Worm (Caenorhabditis elegans): ENCODE measurements around the gene col-20.

Gene col-20

ce11 chrII:4871834-4872233 is 1.2 kb upstream of the col-20 start:
- TF ChIP-seq zfp-3 (GFP tag; conservative IDR thresholded peaks at IDR 0.05) (no peak), ceh-82 (tag; optimal IDR thresholded peaks at IDR 0.05) (peak; percentile 20)

ce11 chrII:4869793-4870343 is 723 bp downstream of the col-20 start:
- no peak for TF ChIP-seq mdl-1 (tag; optimal IDR thresholded peaks at IDR 0.05)
- no peak for TF ChIP-seq lin-38 (GFP tag; IDR thresholded peaks at IDR 0.05)
- no peak for TF ChIP-seq nhr-41 (GFP tag; IDR thresholded peaks at IDR 0.05)
- 0 out of 2 replicates have a peak, but pooled peaks have one; percentile 33 for TF ChIP-seq egl-43 (GFP tag; IDR thresholded peaks at IDR 0.05)
- TF ChIP-seq zip-2 (tag; optimal IDR thresholded peaks at IDR 0.05), result no peak
- TF ChIP-seq unc-62 (GFP tag; optimal IDR thresholded peaks at IDR 0.05 in 1 of 2), result no peak
- TF ChIP-seq unc-62 (tag; optimal IDR thresholded peaks at IDR 0.05), result no peak
- TF ChIP-seq pha-4 (GFP tag; IDR thresholded peaks at IDR 0.05), result no peak; the same call in 1 of the 2 replicates
- TF ChIP-seq pha-4 (tag; optimal IDR thresholded peaks at IDR 0.05), result no peak
- TF ChIP-seq nhr-48 (tag; optimal IDR thresholded peaks at IDR 0.05), result no peak
- no peak for TF ChIP-seq nhr-11 (tag; optimal IDR thresholded peaks at IDR 0.05)
- peak; percentile 2; the same call in 1 of the 2 replicates for TF ChIP-seq madf-9 (GFP tag; conservative IDR thresholded peaks at IDR 0.05)
- peak; percentile 7 for TF ChIP-seq aha-1 (tag)
- TF ChIP-seq dmd-6 (GFP tag; IDR thresholded peaks at IDR 0.05), result no peak
- no peak for TF ChIP-seq skn-1 (tag; optimal IDR thresholded peaks at IDR 0.05)
- TF ChIP-seq lir-3 (tag; optimal IDR thresholded peaks at IDR 0.05), result no peak
- no peak for TF ChIP-seq ztf-11 (tag; optimal IDR thresholded peaks at IDR 0.05)
- TF ChIP-seq zfp-2 (tag; optimal IDR thresholded peaks at IDR 0.05), result no peak
- no peak for TF ChIP-seq hmg-1.1 (GFP tag; IDR thresholded peaks at IDR 0.05)
- TF ChIP-seq tra-1 (GFP tag; IDR thresholded peaks at IDR 0.05), result no peak
- TF ChIP-seq zag-1 (tag; optimal IDR thresholded peaks at IDR 0.05), result no peak
- TF ChIP-seq ctbp-1 (GFP tag; IDR thresholded peaks at IDR 0.05), result 0 out of 2 replicates have a peak, but pooled peaks have one; percentile 29
- TF ChIP-seq jun-1 (tag; optimal IDR thresholded peaks at IDR 0.05), result no peak
- TF ChIP-seq F49E8.2 (tag; optimal IDR thresholded peaks at IDR 0.05; ENCODE audit: borderline replicate concordance), result no peak
- no peak for TF ChIP-seq nhr-28 (tag; optimal IDR thresholded peaks at IDR 0.05)
- no peak for TF ChIP-seq lin-29 (GFP tag; IDR thresholded peaks at IDR 0.05)
- TF ChIP-seq R02D3.7 (tag; optimal IDR thresholded peaks at IDR 0.05), result no peak
- no peak for TF ChIP-seq ama-1 (optimal IDR thresholded peaks at IDR 0.05)
- no peak for TF ChIP-seq snpc-1.2 (GFP tag; IDR thresholded peaks at IDR 0.05)
- TF ChIP-seq lin-39 (tag; optimal IDR thresholded peaks at IDR 0.05), result no peak
- TF ChIP-seq set-16 (GFP tag; IDR thresholded peaks at IDR 0.05), result peak; percentile 98
- no peak for TF ChIP-seq F37D6.2 (tag; optimal IDR thresholded peaks at IDR 0.05)
- TF ChIP-seq unc-130 (GFP tag; optimal IDR thresholded peaks at IDR 0.05), result no peak
- no peak for TF ChIP-seq hlh-30 (tag; optimal IDR thresholded peaks at IDR 0.05; ENCODE audit: insufficient read depth)
- no peak for TF ChIP-seq nhr-102 (tag; optimal IDR thresholded peaks at IDR 0.05)
- no peak for TF ChIP-seq aly-2 (tag; optimal IDR thresholded peaks at IDR 0.05)
- TF ChIP-seq dve-1 (tag; optimal IDR thresholded peaks at IDR 0.05; ENCODE audit: insufficient read depth), result no peak
- no peak for TF ChIP-seq ceh-44 (GFP tag; IDR thresholded peaks at IDR 0.05)
- TF ChIP-seq snpc-4 (tag; optimal IDR thresholded peaks at IDR 0.05), result no peak

DNA sequence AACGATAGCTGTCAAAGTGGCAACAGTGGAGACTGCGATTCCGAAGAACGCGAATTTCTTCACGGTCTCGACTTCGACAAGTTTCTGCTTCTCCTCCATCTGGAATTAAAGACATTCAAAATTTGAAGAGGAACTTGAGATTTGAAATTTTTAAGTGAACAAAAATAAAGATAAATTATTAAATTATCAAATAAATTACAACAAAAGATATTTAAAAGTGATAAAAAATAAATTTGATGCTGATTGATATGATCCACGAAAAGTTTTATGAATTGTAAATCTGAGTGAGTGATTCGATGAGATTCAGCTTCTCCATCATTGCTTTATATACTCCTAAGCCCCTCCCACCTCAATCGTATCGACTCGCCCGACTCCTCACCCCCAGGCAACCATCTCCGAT is 3.1 kb downstream of the col-20 start, which contains the start of gene col-17:
col-17 (minus strand) TSS at position 101 of the 400 bp plus-strand sequence.
- no peak for TF ChIP-seq hif-1 (tag; optimal IDR thresholded peaks at IDR 0.05)
- TF ChIP-seq hlh-30 (tag; optimal IDR thresholded peaks at IDR 0.05; ENCODE audit: insufficient read depth), result no peak
- no peak for TF ChIP-seq Y48G9A.11 (GFP tag; IDR thresholded peaks at IDR 0.05)
- no peak for TF ChIP-seq egl-27 (tag; optimal IDR thresholded peaks at IDR 0.05)
- no peak for TF ChIP-seq ceh-44 (GFP tag; IDR thresholded peaks at IDR 0.05)
- TF ChIP-seq lin-1 (GFP tag; IDR thresholded peaks at IDR 0.05), result no peak
- no peak for TF ChIP-seq lsy-2 (tag; optimal IDR thresholded peaks at IDR 0.05)
- TF ChIP-seq spr-3 (GFP tag; optimal IDR thresholded peaks at IDR 0.05), result no peak
- no peak for TF ChIP-seq zfp-3 (GFP tag; conservative IDR thresholded peaks at IDR 0.05)
- no peak for TF ChIP-seq D1046.2 (GFP tag; IDR thresholded peaks at IDR 0.05)
- TF ChIP-seq ZK337.2 (GFP tag; IDR thresholded peaks at IDR 0.05), result no peak
- no peak for TF ChIP-seq php-3 (GFP tag; IDR thresholded peaks at IDR 0.05)
- no peak for TF ChIP-seq hlh-11 (tag; optimal IDR thresholded peaks at IDR 0.05)
- TF ChIP-seq aha-1 (tag), result no peak
- TF ChIP-seq snpc-1.2 (GFP tag; IDR thresholded peaks at IDR 0.05), result no peak
- no peak for TF ChIP-seq nhr-48 (tag; optimal IDR thresholded peaks at IDR 0.05)
